Worm (Caenorhabditis elegans) whole organism, mixed stage, embryonic: ENCODE results near the gene srg-69.
A peak's percentile ranks its signal among the peaks of the same experiment; 100 is the strongest.

Source experiments
- M03D4.4 ChIP-seq: sonication (generic microtip); optimal IDR thresholded peaks from 2 replicates; lab custom pipeline; 2017; ENCODE audit warnings: mild to moderate bottlenecking, missing genetic modification characterization, missing compliant biosample characterization
- bed-3 ChIP-seq: fragments of 200-800 bp; sonication (Bioruptor generic); optimal IDR thresholded peaks from 3 replicates; lab custom pipeline; 2018; ENCODE audit warnings: mild to moderate bottlenecking, missing genetic modification characterization, moderate library complexity, missing compliant biosample characterization
- blmp-1 ChIP-seq: fragments of 150-350 bp; optimal IDR thresholded peaks from 2 replicates; lab custom pipeline; 2014; ENCODE audit warnings: missing biosample characterization, missing genetic modification characterization
- ceh-39 ChIP-seq: fragments of 150-350 bp; optimal IDR thresholded peaks from 2 replicates; lab custom pipeline; 2014; ENCODE audit warnings: missing biosample characterization, missing genetic modification characterization
- ceh-43 ChIP-seq: fragments of 200-800 bp; sonication (Bioruptor generic); optimal IDR thresholded peaks from 2 replicates; lab custom pipeline; 2018; ENCODE audit warnings: mild to moderate bottlenecking, missing genetic modification characterization, moderate library complexity, missing compliant biosample characterization
- ceh-83 ChIP-seq: fragments of 200-800 bp; sonication (Bioruptor generic); optimal IDR thresholded peaks from 2 replicates; lab custom pipeline; 2018; ENCODE audit warnings: mild to moderate bottlenecking, missing genetic modification characterization, missing compliant biosample characterization
- ces-1 ChIP-seq: fragments of 150-350 bp; optimal IDR thresholded peaks from 2 replicates; lab custom pipeline; 2014; ENCODE audit warnings: missing biosample characterization, missing genetic modification reagents, missing genetic modification characterization
- cnd-1 ChIP-seq: fragments of 200-800 bp; sonication (Bioruptor generic); optimal IDR thresholded peaks from 2 replicates; lab custom pipeline; 2018; ENCODE audit warnings: mild to moderate bottlenecking, missing genetic modification characterization, missing compliant biosample characterization
- drap-1 ChIP-seq: fragments of 200-800 bp; sonication (Bioruptor generic); optimal IDR thresholded peaks from 3 replicates; lab custom pipeline; 2018; ENCODE audit warnings: mild to moderate bottlenecking, missing genetic modification characterization, missing compliant biosample characterization
- elt-1 ChIP-seq: sonication (generic microtip); optimal IDR thresholded peaks from 2 replicates; lab custom pipeline; 2017; ENCODE audit warnings: missing genetic modification characterization, mild to moderate bottlenecking, missing compliant biosample characterization, antibody characterized with exemption, moderate library complexity, borderline replicate concordance; ENCODE audit not compliant: insufficient read depth
- elt-3 ChIP-seq: fragments of 150-350 bp; optimal IDR thresholded peaks from 2 replicates; lab custom pipeline; 2014; ENCODE audit warnings: missing biosample characterization, missing genetic modification characterization
- flh-1 ChIP-seq: fragments of 200-800 bp; sonication (Bioruptor generic); optimal IDR thresholded peaks from 2 replicates; lab custom pipeline; 2018; ENCODE audit warnings: mild to moderate bottlenecking, missing genetic modification characterization, moderate library complexity, missing compliant biosample characterization
- ham-2 ChIP-seq: fragments of 200-800 bp; sonication (Bioruptor generic); optimal IDR thresholded peaks from 2 replicates; lab custom pipeline; 2018; ENCODE audit warnings: mild to moderate bottlenecking, missing genetic modification characterization, missing compliant biosample characterization
- hlh-1 ChIP-seq: fragments of 150-350 bp; optimal IDR thresholded peaks from 2 replicates; lab custom pipeline; 2014; ENCODE audit warnings: missing biosample characterization, missing genetic modification reagents, missing genetic modification characterization
- lin-13 ChIP-seq: fragments of 150-350 bp; optimal IDR thresholded peaks from 2 replicates; lab custom pipeline; 2014; ENCODE audit warnings: missing biosample characterization, missing genetic modification characterization
- lin-32 ChIP-seq: fragments of 200-800 bp; sonication (Bioruptor generic); optimal IDR thresholded peaks from 2 replicates; lab custom pipeline; 2018; ENCODE audit warnings: mild to moderate bottlenecking, missing genetic modification characterization, missing compliant biosample characterization
- lsy-2 ChIP-seq: fragments of 150-350 bp; optimal IDR thresholded peaks from 2 replicates; lab custom pipeline; 2014; ENCODE audit warnings: missing biosample characterization, missing genetic modification characterization
- mab-5 ChIP-seq: fragments of 150-350 bp; optimal IDR thresholded peaks from 2 replicates; lab custom pipeline; 2014; ENCODE audit warnings: missing biosample characterization, missing genetic modification characterization
- mep-1 ChIP-seq: fragments of 150-350 bp; optimal IDR thresholded peaks from 2 replicates; lab custom pipeline; 2017; ENCODE audit warnings: missing biosample characterization, missing genetic modification reagents, missing genetic modification characterization, inconsistent platforms
- mls-2 ChIP-seq: sonication (generic microtip); optimal IDR thresholded peaks from 2 replicates; lab custom pipeline; 2016; ENCODE audit warnings: mild to moderate bottlenecking, missing genetic modification characterization, moderate library complexity, missing compliant biosample characterization
- nhr-12 ChIP-seq: fragments of 150-350 bp; optimal IDR thresholded peaks from 2 replicates; lab custom pipeline; 2014; ENCODE audit warnings: missing biosample characterization, missing genetic modification characterization
- nhr-2 ChIP-seq: fragments of 150-350 bp; optimal IDR thresholded peaks from 2 replicates; lab custom pipeline; 2014; ENCODE audit warnings: missing biosample characterization, missing genetic modification characterization
- nhr-237 ChIP-seq: fragments of 150-350 bp; optimal IDR thresholded peaks from 2 replicates; lab custom pipeline; 2014; ENCODE audit warnings: missing biosample characterization, missing genetic modification characterization
- nhr-28 ChIP-seq: fragments of 150-350 bp; optimal IDR thresholded peaks from 2 replicates; lab custom pipeline; 2014; ENCODE audit warnings: missing biosample characterization, missing genetic modification characterization
- nhr-76 ChIP-seq: sonication (generic microtip); optimal IDR thresholded peaks from 2 replicates; lab custom pipeline; 2017; ENCODE audit warnings: missing biosample characterization, missing genetic modification characterization
- pha-4 ChIP-seq: fragments of 150-350 bp; optimal IDR thresholded peaks from 2 replicates; lab custom pipeline; 2018; ENCODE audit warnings: missing biosample characterization, missing genetic modification reagents, missing genetic modification characterization
- sem-2 ChIP-seq: fragments of 200-800 bp; sonication (Bioruptor generic); optimal IDR thresholded peaks from 2 replicates; lab custom pipeline; 2018; ENCODE audit warnings: mild to moderate bottlenecking, missing genetic modification characterization, missing compliant biosample characterization
- snpc-4 ChIP-seq: fragments of 150-350 bp; optimal IDR thresholded peaks from 2 replicates; lab custom pipeline; 2014; ENCODE audit warnings: missing biosample characterization, missing genetic modification characterization
- sptf-1 ChIP-seq: sonication (generic microtip); optimal IDR thresholded peaks from 2 replicates; lab custom pipeline; 2017; ENCODE audit warnings: mild to moderate bottlenecking, missing genetic modification characterization, moderate library complexity, missing compliant biosample characterization
- tbx-8 ChIP-seq: fragments of 200-800 bp; sonication (Bioruptor generic); optimal IDR thresholded peaks from 2 replicates; lab custom pipeline; 2018; ENCODE audit warnings: mild to moderate bottlenecking, missing genetic modification characterization, moderate library complexity, missing compliant biosample characterization
- unc-120 ChIP-seq: sonication (generic microtip); optimal IDR thresholded peaks from 2 replicates; lab custom pipeline; 2017; ENCODE audit warnings: missing genetic modification characterization, missing compliant biosample characterization; ENCODE audit not compliant: poor library complexity, severe bottlenecking
- unc-39 ChIP-seq: fragments of 150-350 bp; optimal IDR thresholded peaks from 2 replicates; lab custom pipeline; 2014; ENCODE audit warnings: missing biosample characterization, missing genetic modification characterization
- unc-62 ChIP-seq: fragments of 150-350 bp; optimal IDR thresholded peaks from 2 replicates; lab custom pipeline; 2014; ENCODE audit warnings: missing biosample characterization, missing genetic modification reagents, missing genetic modification characterization
- ztf-11 ChIP-seq: fragments of 150-350 bp; optimal IDR thresholded peaks from 2 replicates; lab custom pipeline; 2014; ENCODE audit warnings: missing biosample characterization, missing genetic modification characterization

srg-69 gene

ce11 chrII:5365645-5366044 is 10.2 kb downstream of the srg-69 start, which contains the start of gene F09E5.16:
Gene F09E5.16 (minus strand): TSS chrII:5365745.
- peak; percentile 21 for TF ChIP-seq ces-1 (GFP tag; lab: Kevin White, UChicago)
- TF ChIP-seq blmp-1 (tag; lab: Kevin White, UChicago): no peak

ce11 chrII:5370641-5371040 is 15.2 kb downstream of the srg-69 start, which contains the start of gene F09E5.12:
Gene F09E5.12 (minus strand): TSS chrII:5370741.
- no peak for TF ChIP-seq cnd-1 (tag; lab: Kevin White, UChicago)
- TF ChIP-seq elt-3 (tag; lab: Kevin White, UChicago): no peak
- TF ChIP-seq nhr-76 (tag; lab: Kevin White, UChicago): no peak
- no peak for TF ChIP-seq ces-1 (GFP tag; lab: Kevin White, UChicago)
- TF ChIP-seq ham-2 (GFP tag; lab: Kevin White, UChicago): no peak
- TF ChIP-seq drap-1: no peak
- no peak for TF ChIP-seq mab-5
- no peak for TF ChIP-seq sptf-1 (tag; lab: Kevin White, UChicago)
- no peak for TF ChIP-seq ceh-43
- TF ChIP-seq lin-13 (tag; lab: Kevin White, UChicago): no peak
- TF ChIP-seq flh-1 (GFP tag; lab: Kevin White, UChicago): no peak
- no peak for TF ChIP-seq mep-1 (tag; lab: Kevin White, UChicago)
- no peak for TF ChIP-seq nhr-237 (tag; lab: Kevin White, UChicago)
- no peak for TF ChIP-seq lin-32 (GFP tag; lab: Kevin White, UChicago)
- no peak for TF ChIP-seq ztf-11 (tag; lab: Kevin White, UChicago)
- no peak for TF ChIP-seq unc-39 (tag; lab: Kevin White, UChicago)

- TF ChIP-seq ceh-83 (GFP tag; lab: Kevin White, UChicago) (peak; percentile 47), unc-39 (tag; lab: Kevin White, UChicago) (no peak), unc-62 (peak; percentile 26), M03D4.4 (tag; lab: Kevin White, UChicago) (peak; percentile 9), tbx-8 (no peak), ces-1 (GFP tag; lab: Kevin White, UChicago) (peak; percentile 74), nhr-76 (tag; lab: Kevin White, UChicago) (no peak), sptf-1 (tag; lab: Kevin White, UChicago) (peak; percentile 71), blmp-1 (tag; lab: Kevin White, UChicago) (peak; percentile 3), drap-1 (peak; percentile 53), bed-3 (GFP tag; lab: Kevin White, UChicago) (no peak), mep-1 (tag; lab: Kevin White, UChicago) (peak; percentile 90), ceh-43 (no peak), ceh-39 (tag; lab: Kevin White, UChicago) (peak; percentile 68), unc-120 (tag; lab: Kevin White, UChicago) (no peak), sem-2 (GFP tag; lab: Kevin White, UChicago) (no peak), cnd-1 (tag; lab: Kevin White, UChicago) (peak; percentile 36), mab-5 (no peak), pha-4 (peak; percentile 95), ztf-11 (tag; lab: Kevin White, UChicago) (peak; percentile 53), lin-32 (GFP tag; lab: Kevin White, UChicago) (no peak), nhr-2 (peak; percentile 13), nhr-12 (tag; lab: Kevin White, UChicago) (no peak), lsy-2 (tag; lab: Kevin White, UChicago) (peak; percentile 89), lin-13 (tag; lab: Kevin White, UChicago) (peak; percentile 90), elt-1 (tag; lab: Kevin White, UChicago) (no peak), mls-2 (peak; percentile 17), flh-1 (GFP tag; lab: Kevin White, UChicago) (no peak), ham-2 (GFP tag; lab: Kevin White, UChicago) (no peak), nhr-28 (no peak), hlh-1 (tag; lab: Kevin White, UChicago) (peak; percentile 37), nhr-237 (tag; lab: Kevin White, UChicago) (peak; percentile 77), elt-3 (tag; lab: Kevin White, UChicago) (no peak), snpc-4 (tag; lab: Kevin White, UChicago) (no peak)
- TF ChIP-seq, all 35 proteins: peak for 18
Measured at ce11 chrII:5373275-5374047, 18.0 kb downstream of the srg-69 start, which contains the start of the genes agt-2 and F09E5.3. Gene agt-2 (minus strand): TSS chrII:5373827. Gene F09E5.3 (plus strand): TSS chrII:5373997.
